Fruit fly (Drosophila melanogaster) whole organism, embryonic: ENCODE results near the gene CG9970.
A peak's percentile ranks its signal among the peaks of the same experiment; 100 is the strongest.

Experiments used
- Aef1 ChIP-seq: fragments of 200-800 bp; sonication (Bioruptor generic); IDR thresholded peaks from 3 replicates; pipeline ENCODE4 v1.3.6; 2022; ENCODE audit warnings: missing biosample characterization, missing genetic modification characterization
- Atf-2 ChIP-seq: fragments of 200-800 bp; sonication (Bioruptor generic); optimal IDR thresholded peaks from 2 replicates; lab custom pipeline; 2016; ENCODE audit warnings: missing biosample characterization, missing genetic modification characterization
- Bgb ChIP-seq: fragments of 200-800 bp; sonication (Bioruptor generic); IDR thresholded peaks from 2 replicates; pipeline ENCODE4 v1.3.6; 2022; ENCODE audit warnings: missing biosample characterization, missing genetic modification characterization; ENCODE audit not compliant: partially characterized antibody
- CG11085 ChIP-seq: fragments of 200-800 bp; sonication (Bioruptor generic); IDR thresholded peaks from 2 replicates; pipeline ENCODE4 v1.3.6; 2022; ENCODE audit warnings: missing biosample characterization, missing genetic modification characterization
- CG11695 ChIP-seq: fragments of 200-800 bp; sonication (Bioruptor generic); IDR thresholded peaks from 3 replicates; pipeline ENCODE4 v1.3.6; 2022; ENCODE audit warnings: missing biosample characterization, missing genetic modification characterization
- CG12299 ChIP-seq: fragments of 200-800 bp; sonication (Bioruptor generic); optimal IDR thresholded peaks from 2 replicates; lab custom pipeline; 2018; ENCODE audit warnings: missing biosample characterization, mild to moderate bottlenecking, missing genetic modification characterization
- CG1233 ChIP-seq: fragments of 200-800 bp; sonication (Bioruptor generic); optimal IDR thresholded peaks from 4 replicates; lab custom pipeline; 2018; ENCODE audit warnings: missing biosample characterization, mild to moderate bottlenecking, missing genetic modification characterization
- CG12744 ChIP-seq: fragments of 200-800 bp; sonication (Bioruptor generic); optimal IDR thresholded peaks from 2 replicates; lab custom pipeline; 2016; ENCODE audit warnings: missing biosample characterization, missing genetic modification characterization
- CG15601 ChIP-seq: fragments of 200-800 bp; sonication (Bioruptor generic); optimal IDR thresholded peaks from 3 replicates; lab custom pipeline; 2019; ENCODE audit warnings: missing biosample characterization, mild to moderate bottlenecking, missing genetic modification characterization, moderate library complexity
- CG1603 ChIP-seq: fragments of 200-800 bp; sonication (Bioruptor generic); optimal IDR thresholded peaks from 2 replicates; lab custom pipeline; 2019; ENCODE audit warnings: missing biosample characterization, mild to moderate bottlenecking, missing genetic modification characterization, moderate library complexity
- CG16863 ChIP-seq: fragments of 200-800 bp; sonication (Bioruptor generic); optimal IDR thresholded peaks from 3 replicates; lab custom pipeline; 2016; ENCODE audit warnings: missing biosample characterization, missing genetic modification characterization
- CG17912 ChIP-seq: fragments of 200-800 bp; sonication (Bioruptor generic); optimal IDR thresholded peaks from 2 replicates; lab custom pipeline; 2018; ENCODE audit warnings: missing biosample characterization, mild to moderate bottlenecking, missing genetic modification characterization
- CG2199 ChIP-seq: fragments of 200-800 bp; sonication (Bioruptor generic); IDR thresholded peaks from 3 replicates; pipeline ENCODE4 v1.3.6; 2022; ENCODE audit warnings: missing biosample characterization, missing genetic modification characterization
- CG34422 ChIP-seq: fragments of 200-800 bp; sonication (Bioruptor generic); IDR thresholded peaks from 3 replicates; pipeline ENCODE4 v1.3.6; 2022; ENCODE audit warnings: missing biosample characterization, missing genetic modification characterization
- CG7963 ChIP-seq: fragments of 200-800 bp; sonication (Bioruptor generic); IDR thresholded peaks from 3 replicates; pipeline ENCODE4 v1.3.6; 2022; ENCODE audit warnings: missing biosample characterization, missing genetic modification characterization; ENCODE audit not compliant: partially characterized antibody
- CG8290 ChIP-seq, 3 experiments: fragments of 200-800 bp; sonication (Bioruptor generic); optimal IDR thresholded peaks; 2 replicates each; lab custom pipeline; 2016 to 2019; ENCODE audit warnings: missing biosample characterization in 3 of 3, missing genetic modification characterization in 3 of 3, mild to moderate bottlenecking in 2 of 3, moderate library complexity in 1 of 3
- CG8388 ChIP-seq: fragments of 200-800 bp; sonication (Bioruptor generic); optimal IDR thresholded peaks from 2 replicates; lab custom pipeline; 2019; ENCODE audit warnings: missing biosample characterization, mild to moderate bottlenecking, missing genetic modification characterization, moderate library complexity
- CG9797 ChIP-seq: fragments of 200-800 bp; sonication (Bioruptor generic); optimal IDR thresholded peaks from 3 replicates; lab custom pipeline; 2018; ENCODE audit warnings: missing biosample characterization, mild to moderate bottlenecking, missing genetic modification characterization
- Dad ChIP-seq: fragments of 200-800 bp; sonication (Bioruptor generic); optimal IDR thresholded peaks from 3 replicates; lab custom pipeline; 2016; ENCODE audit warnings: missing biosample characterization, missing genetic modification characterization
- Deaf1 ChIP-seq: fragments of 200-800 bp; optimal IDR thresholded peaks from 3 replicates; lab custom pipeline; 2019; ENCODE audit warnings: missing biosample characterization, mild to moderate bottlenecking, missing genetic modification characterization, moderate library complexity
- Dll ChIP-seq: fragments of 200-800 bp; sonication (Bioruptor generic); IDR thresholded peaks from 4 replicates; pipeline ENCODE4 v1.3.6; 2022; ENCODE audit warnings: missing biosample characterization, missing genetic modification characterization; ENCODE audit not compliant: partially characterized antibody
- Elba2 ChIP-seq: fragments of 200-800 bp; sonication (Bioruptor generic); optimal IDR thresholded peaks from 3 replicates; lab custom pipeline; 2016; ENCODE audit warnings: missing biosample characterization, missing genetic modification characterization
- HmgD ChIP-seq: fragments of 200-800 bp; sonication (Bioruptor generic); optimal IDR thresholded peaks from 3 replicates; lab custom pipeline; 2016; ENCODE audit warnings: missing biosample characterization, missing genetic modification characterization
- Lpt ChIP-seq: fragments of >200 bp; optimal IDR thresholded peaks from 2 replicates; lab custom pipeline; 2018; ENCODE audit warnings: missing biosample characterization, missing genetic modification characterization
- MBD-R2 ChIP-seq: fragments of 200-800 bp; sonication (Bioruptor generic); IDR thresholded peaks from 2 replicates; pipeline ENCODE4 v1.3.6; 2022; ENCODE audit warnings: missing biosample characterization, missing genetic modification characterization
- Myb ChIP-seq: fragments of 200-800 bp; sonication (Bioruptor generic); optimal IDR thresholded peaks from 2 replicates; lab custom pipeline; 2016; ENCODE audit warnings: missing biosample characterization, missing genetic modification characterization
- Oaz ChIP-seq: fragments of 200-800 bp; sonication (Bioruptor generic); IDR thresholded peaks from 2 replicates; pipeline ENCODE4 v1.3.6; 2022; ENCODE audit warnings: missing biosample characterization, missing genetic modification characterization
- Poxn ChIP-seq: fragments of 200-800 bp; sonication (Bioruptor generic); IDR thresholded peaks from 2 replicates; pipeline ENCODE4 v1.3.6; 2022; ENCODE audit warnings: missing biosample characterization, missing genetic modification characterization
- Sox100B ChIP-seq: fragments of 200-800 bp; sonication (Bioruptor generic); optimal IDR thresholded peaks from 3 replicates; lab custom pipeline; 2018; ENCODE audit warnings: missing biosample characterization, mild to moderate bottlenecking, missing genetic modification characterization
- Tbp ChIP-seq: fragments of >200 bp; optimal IDR thresholded peaks from 2 replicates; lab custom pipeline; 2018; ENCODE audit warnings: missing biosample characterization, missing genetic modification characterization
- Usf ChIP-seq: fragments of 200-800 bp; sonication (Bioruptor generic); optimal IDR thresholded peaks from 2 replicates; lab custom pipeline; 2017; ENCODE audit warnings: missing genotype, missing biosample characterization, missing genetic modification characterization
- Vsx1 ChIP-seq: fragments of 200-800 bp; sonication (Bioruptor generic); optimal IDR thresholded peaks from 2 replicates; lab custom pipeline; 2017; ENCODE audit warnings: missing biosample characterization, mild to moderate bottlenecking, missing genetic modification characterization, missing genetic modification reagents
- aop ChIP-seq: fragments of 200-800 bp; sonication (Bioruptor generic); IDR thresholded peaks from 2 replicates; pipeline ENCODE4 v1.3.6; 2022; ENCODE audit warnings: missing biosample characterization, missing genetic modification characterization
- br ChIP-seq: fragments of >200 bp; optimal IDR thresholded peaks from 2 replicates; lab custom pipeline; 2017
- cato ChIP-seq: fragments of 200-800 bp; sonication (Bioruptor generic); optimal IDR thresholded peaks from 2 replicates; lab custom pipeline; 2016; ENCODE audit warnings: missing biosample characterization, missing genetic modification characterization, borderline replicate concordance
- chif ChIP-seq, 2 experiments: fragments of 200-800 bp; sonication (Bioruptor generic); optimal IDR thresholded peaks; 3 replicates each; lab custom pipeline; 2016; ENCODE audit warnings: missing biosample characterization in 2 of 2, missing genetic modification characterization in 2 of 2
- chn ChIP-seq: fragments of 200-800 bp; sonication (Bioruptor generic); optimal IDR thresholded peaks from 2 replicates; lab custom pipeline; 2016; ENCODE audit warnings: missing biosample characterization, missing genetic modification characterization
- ems ChIP-seq: fragments of 200-800 bp; sonication (Bioruptor generic); optimal IDR thresholded peaks from 3 replicates; lab custom pipeline; 2016; ENCODE audit warnings: missing biosample characterization, missing genetic modification characterization
- en ChIP-seq: fragments of 200-800 bp; sonication (Bioruptor generic); optimal IDR thresholded peaks from 2 replicates; lab custom pipeline; 2016; ENCODE audit warnings: missing biosample characterization, missing genetic modification characterization
- gcm ChIP-seq: fragments of 200-800 bp; sonication (Bioruptor generic); optimal IDR thresholded peaks from 2 replicates; lab custom pipeline; 2019; ENCODE audit warnings: missing biosample characterization, mild to moderate bottlenecking, missing genetic modification characterization, moderate library complexity
- ind ChIP-seq: fragments of 200-800 bp; sonication (Bioruptor generic); optimal IDR thresholded peaks from 3 replicates; lab custom pipeline; 2016; ENCODE audit warnings: missing biosample characterization, missing genetic modification characterization
- jing ChIP-seq: fragments of 200-800 bp; sonication (Bioruptor generic); optimal IDR thresholded peaks from 2 replicates; lab custom pipeline; 2018; ENCODE audit warnings: missing biosample characterization, mild to moderate bottlenecking, missing genetic modification characterization
- jumu ChIP-seq: fragments of 200-800 bp; sonication (Bioruptor generic); optimal IDR thresholded peaks from 3 replicates; lab custom pipeline; 2016; ENCODE audit warnings: missing biosample characterization, missing genetic modification characterization
- ken ChIP-seq: fragments of 200-800 bp; sonication (Bioruptor generic); IDR thresholded peaks from 3 replicates; pipeline ENCODE4 v1.3.6; 2022; ENCODE audit warnings: missing biosample characterization, missing genetic modification characterization
- lola ChIP-seq, 3 experiments: fragments of >200 bp in 2 of 3; fragments of 200-800 bp in 1 of 3; sonication (Bioruptor generic) in 1 of 3; optimal IDR thresholded peaks; 2 replicates each; lab custom pipeline; 2017 to 2019; ENCODE audit warnings: missing biosample characterization in 3 of 3, missing genetic modification characterization in 3 of 3, mild to moderate bottlenecking in 1 of 3, moderate library complexity in 1 of 3
- lov ChIP-seq, 2 experiments: fragments of 200-800 bp in 1 of 2; fragments of >200 bp in 1 of 2; sonication (Bioruptor generic) in 1 of 2; IDR thresholded peaks in 1 of 2; optimal IDR thresholded peaks in 1 of 2; 2 replicates in 1 of 2; 3 replicates in 1 of 2; pipeline versions ENCODE4 v1.3.6 to Lab custom; 2017 to 2022; ENCODE audit warnings: missing biosample characterization in 1 of 2, missing genetic modification characterization in 1 of 2
- pita ChIP-seq: fragments of 200-800 bp; sonication (Bioruptor generic); optimal IDR thresholded peaks from 2 replicates; lab custom pipeline; 2017; ENCODE audit warnings: missing biosample characterization, mild to moderate bottlenecking, missing genetic modification characterization
- repo ChIP-seq: fragments of 200-800 bp; sonication (Bioruptor generic); optimal IDR thresholded peaks from 2 replicates; lab custom pipeline; 2016; ENCODE audit warnings: missing biosample characterization, missing genetic modification characterization
- ro ChIP-seq: fragments of 200-800 bp; sonication (Bioruptor generic); IDR thresholded peaks from 2 replicates; pipeline ENCODE4 v1.3.6; 2022; ENCODE audit warnings: missing biosample characterization, missing genetic modification characterization
- so ChIP-seq: fragments of 200-800 bp; sonication (Bioruptor generic); IDR thresholded peaks from 3 replicates; pipeline ENCODE4 v1.3.6; 2022; ENCODE audit warnings: missing biosample characterization, missing genetic modification characterization
- ssp ChIP-seq: fragments of 200-800 bp; sonication (Bioruptor generic); IDR thresholded peaks from 2 replicates; pipeline ENCODE4 v1.3.6; 2022; ENCODE audit warnings: missing biosample characterization, missing genetic modification characterization

CG9970 gene

DNA sequence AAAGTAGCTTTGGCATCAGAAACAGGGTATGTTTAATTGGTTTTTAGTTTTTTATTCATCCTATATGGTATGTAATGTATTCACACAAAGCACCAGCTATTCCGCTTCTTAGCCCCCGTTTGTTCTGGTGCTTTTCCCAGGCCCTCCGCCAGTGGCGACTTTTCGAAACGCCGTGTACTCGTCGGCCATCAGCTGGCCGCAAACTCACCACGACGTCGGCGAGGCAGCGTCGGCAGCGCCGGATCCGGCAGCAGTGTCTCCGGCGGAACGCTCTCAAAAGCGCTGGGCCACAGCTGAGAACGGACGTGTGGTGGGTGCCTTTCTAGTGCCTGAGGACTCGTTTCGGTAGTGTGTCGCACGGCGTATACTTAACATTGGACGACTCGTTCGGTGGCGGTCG lies 21.7 kb downstream of the CG9970 start, which contains the start of gene Shab (continued):
- TF ChIP-seq jumu (GFP tag; lab: Kevin White, UChicago) (no peak), Aef1 (GFP tag; lab: Robert Waterston, UW) (peak; percentile 28; the same call in 1 of the 3 replicates), CG8388 (no peak), ind (GFP tag; lab: Kevin White, UChicago) (peak; percentile 40), Sox100B (no peak), cato (GFP tag; lab: Kevin White, UChicago) (no peak), CG9797 (GFP tag; lab: Kevin White, UChicago) (no peak), lola (GFP tag; optimal IDR thresholded peaks at IDR 0.05; lab: Kevin White, UChicago) (no peak), aop (GFP tag; lab: Robert Waterston, UW) (no peak), br (lab: Kevin White, UChicago) (no peak), CG7963 (GFP tag; lab: Robert Waterston, UW) (0 out of 3 replicates have a peak, but pooled peaks have one; percentile 30), HmgD (no peak), en (no peak), ken (GFP tag; lab: Robert Waterston, UW) (no peak), Poxn (no peak), Dll (GFP tag; lab: Robert Waterston, UW) (no peak), Bgb (GFP tag; lab: Robert Waterston, UW) (peak; percentile 43; the same call in 1 of the 2 replicates), ems (GFP tag; lab: Kevin White, UChicago) (no peak), CG1233 (no peak), CG16863 (no peak), Dad (peak; percentile 1), so (GFP tag; lab: Robert Waterston, UW) (peak; percentile 18; the same call in 1 of the 3 replicates), Usf (no peak), gcm (GFP tag; lab: Kevin White, UChicago) (no peak), CG8290 (GFP tag; optimal IDR thresholded peaks at IDR 0.05; lab: Kevin White, UChicago) (no peak), CG8290 (tag; optimal IDR thresholded peaks at IDR 0.05; lab: Kevin White, UChicago) (peak in 1 of 2 experiments; percentile 26), pita (GFP tag; lab: Kevin White, UChicago) (no peak), Elba2 (GFP tag; lab: Kevin White, UChicago) (no peak), Deaf1 (tag; lab: Kevin White, UChicago) (peak; percentile 93), jing (GFP tag; lab: Kevin White, UChicago) (no peak), CG34422 (GFP tag; lab: Robert Waterston, UW) (0 out of 3 replicates have a peak, but pooled peaks have one; percentile 26), Oaz (GFP tag; lab: Robert Waterston, UW) (no peak), ssp (GFP tag; lab: Robert Waterston, UW) (no peak), Vsx1 (no peak), chif (GFP tag; optimal IDR thresholded peaks at IDR 0.05; lab: Kevin White, UChicago) (no peak), repo (GFP tag; lab: Kevin White, UChicago) (no peak), chn (GFP tag; lab: Kevin White, UChicago) (no peak), Atf-2 (GFP tag; lab: Kevin White, UChicago) (no peak), Tbp (GFP tag; lab: Kevin White, UChicago) (no peak), lov (optimal IDR thresholded peaks at IDR 0.05; lab: Kevin White, UChicago) (no peak), lov (GFP tag; IDR thresholded peaks at IDR 0.05; lab: Robert Waterston, UW) (0 out of 3 replicates have a peak, but pooled peaks have one; percentile 55), Lpt (GFP tag; lab: Kevin White, UChicago) (no peak), MBD-R2 (GFP tag; lab: Robert Waterston, UW) (no peak), CG15601 (tag; lab: Kevin White, UChicago) (no peak), CG11085 (0 out of 2 replicates have a peak, but pooled peaks have one; percentile 39), ro (GFP tag; lab: Robert Waterston, UW) (no peak), CG2199 (no peak), CG1603 (tag; lab: Kevin White, UChicago) (peak; percentile 16), CG12299 (tag; lab: Kevin White, UChicago) (no peak), CG11695 (GFP tag; lab: Robert Waterston, UW) (no peak), CG17912 (GFP tag; lab: Kevin White, UChicago) (no peak), Myb (no peak), CG12744 (GFP tag; lab: Kevin White, UChicago) (no peak)
